Fruit fly (Drosophila melanogaster) whole organism: ENCODE measurements around the gene Btnd.
A peak's percentile ranks its signal among the peaks of the same experiment; 100 is the strongest.

Experiments used
- CG8478 ChIP-seq: fragments of >200 bp; optimal IDR thresholded peaks from 2 replicates; lab custom pipeline; 2018; ENCODE audit warnings: inconsistent platforms
- Dll ChIP-seq: fragments of >200 bp; optimal IDR thresholded peaks from 2 replicates; lab custom pipeline; 2017
- EcR ChIP-seq, 2 experiments: fragments of >200 bp; optimal IDR thresholded peaks; 2 replicates each; lab custom pipeline; 2017; ENCODE audit warnings: missing biosample characterization in 2 of 2, missing genetic modification characterization in 2 of 2, missing genetic modification reagents in 2 of 2
- pan ChIP-seq: fragments of >200 bp; optimal IDR thresholded peaks from 2 replicates; lab custom pipeline; 2017
- psq ChIP-seq: fragments of >200 bp; optimal IDR thresholded peaks from 2 replicates; lab custom pipeline; 2017
- usp ChIP-seq: fragments of >200 bp; optimal IDR thresholded peaks from 2 replicates; lab custom pipeline; 2017; ENCODE audit warnings: missing biosample characterization, missing genetic modification characterization, mixed read lengths

Gene Btnd

DNA sequence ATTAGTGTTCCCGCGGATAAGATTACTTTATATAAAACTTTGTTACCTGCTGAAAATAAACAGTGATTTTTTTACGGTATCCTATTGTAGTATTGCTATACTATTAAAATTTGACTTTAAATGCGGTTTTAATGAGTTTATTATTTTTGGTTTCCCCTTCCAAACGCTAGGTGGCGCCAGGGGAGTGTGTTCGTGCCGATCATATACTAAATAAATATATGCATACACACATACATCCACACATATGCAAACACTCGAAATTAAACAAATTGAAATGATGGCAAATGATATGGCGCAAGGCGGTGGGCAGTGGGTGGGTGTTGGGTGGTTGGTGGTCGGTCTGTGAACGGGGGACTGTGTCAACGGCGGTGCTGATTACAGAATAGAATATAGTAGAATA lies 34.6 kb upstream of the Btnd start:
- no peak for TF ChIP-seq usp (GFP tag; lab: Kevin White, UChicago)
- TF ChIP-seq psq = no peak
- TF ChIP-seq pan (lab: Kevin White, UChicago) = no peak
- TF ChIP-seq CG8478 (lab: Kevin White, UChicago) = no peak
- no peak for TF ChIP-seq Dll (lab: Kevin White, UChicago)
- no peak for TF ChIP-seq EcR (GFP tag; optimal IDR thresholded peaks at IDR 0.05; lab: Kevin White, UChicago)

DNA sequence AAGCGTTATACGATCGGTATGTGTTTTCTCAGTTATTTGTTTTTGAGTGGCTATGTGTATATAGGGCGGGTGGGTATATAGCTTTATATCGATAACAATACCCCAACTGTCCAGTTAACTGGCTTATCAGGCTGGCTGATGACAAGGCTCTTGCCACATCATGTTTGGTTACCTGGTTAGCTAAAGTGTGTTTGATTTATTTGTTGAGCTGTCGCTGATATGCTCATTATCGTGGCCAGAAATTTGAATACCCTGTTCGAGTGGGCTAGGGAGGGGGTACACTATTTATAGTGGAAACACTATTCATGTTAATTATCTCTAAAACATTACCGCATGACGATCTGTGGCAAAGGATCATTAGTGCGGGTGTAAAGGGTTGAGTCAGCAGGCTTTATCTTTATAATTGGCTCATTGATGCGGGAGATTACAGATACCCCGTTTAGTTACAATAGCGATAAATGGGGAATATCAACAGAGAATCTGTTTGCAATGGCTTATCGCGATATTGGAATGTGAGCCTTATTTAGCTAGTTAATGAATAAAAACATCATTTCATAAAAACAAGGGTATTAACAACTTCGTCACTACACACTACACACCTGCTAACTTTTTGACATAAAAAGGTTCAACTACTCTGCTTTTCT lies 33.9 kb upstream of the Btnd start:
- TF ChIP-seq Dll (lab: Kevin White, UChicago) = no peak
- TF ChIP-seq psq = no peak
- no peak for TF ChIP-seq usp (GFP tag; lab: Kevin White, UChicago)
- TF ChIP-seq pan (lab: Kevin White, UChicago) = no peak

DNA sequence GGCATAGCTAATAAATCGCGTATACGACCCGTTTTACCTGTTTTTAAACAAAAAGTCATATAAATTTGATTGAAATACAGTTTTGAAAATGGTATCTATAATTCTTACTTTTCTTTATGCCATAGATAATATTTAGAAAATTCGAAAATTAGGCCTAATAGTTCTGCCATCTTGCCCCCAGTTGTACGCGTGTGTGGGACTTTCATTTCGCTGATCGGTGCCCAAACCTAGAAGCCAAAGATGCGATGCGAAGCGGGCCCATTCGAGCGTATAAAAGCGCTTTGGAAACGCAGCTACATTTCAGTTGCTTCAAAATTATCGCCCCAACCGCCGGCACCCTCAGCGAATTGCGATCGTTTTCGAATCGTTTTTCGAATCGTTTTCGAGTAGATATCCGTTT lies 17.9 kb upstream of the Btnd start, which contains the start of gene CG14445:
Gene CG14445, plus strand, starts transcription at position 301 of the 400 bp plus-strand sequence.
- TF ChIP-seq psq (no peak), Dll (lab: Kevin White, UChicago) (no peak)

DNA sequence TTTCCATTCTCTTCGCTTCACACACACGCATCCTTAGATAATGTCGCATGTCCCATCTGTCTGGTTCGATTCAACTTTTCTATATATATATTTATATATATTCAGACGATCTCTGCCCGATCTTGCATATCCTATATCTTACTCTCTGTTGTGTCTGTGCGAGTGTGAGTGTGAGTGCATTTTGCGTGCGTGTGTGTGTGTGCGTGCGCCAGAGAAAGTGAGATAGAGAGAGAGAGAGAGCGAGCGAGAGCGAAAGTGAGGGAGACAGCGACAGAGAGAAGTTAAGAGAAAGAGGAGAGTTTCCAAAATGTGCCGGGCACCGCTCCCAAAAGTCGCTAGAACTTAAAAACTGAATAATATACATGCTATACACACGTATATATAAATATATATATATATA lies 12.6 kb upstream of the Btnd start:
- TF ChIP-seq psq = no peak
- TF ChIP-seq usp (GFP tag; lab: Kevin White, UChicago) = no peak
- TF ChIP-seq pan (lab: Kevin White, UChicago) = no peak
- no peak for TF ChIP-seq Dll (lab: Kevin White, UChicago)
- TF ChIP-seq CG8478 (lab: Kevin White, UChicago) = no peak
- TF ChIP-seq EcR (GFP tag; optimal IDR thresholded peaks at IDR 0.05; lab: Kevin White, UChicago) = no peak

DNA sequence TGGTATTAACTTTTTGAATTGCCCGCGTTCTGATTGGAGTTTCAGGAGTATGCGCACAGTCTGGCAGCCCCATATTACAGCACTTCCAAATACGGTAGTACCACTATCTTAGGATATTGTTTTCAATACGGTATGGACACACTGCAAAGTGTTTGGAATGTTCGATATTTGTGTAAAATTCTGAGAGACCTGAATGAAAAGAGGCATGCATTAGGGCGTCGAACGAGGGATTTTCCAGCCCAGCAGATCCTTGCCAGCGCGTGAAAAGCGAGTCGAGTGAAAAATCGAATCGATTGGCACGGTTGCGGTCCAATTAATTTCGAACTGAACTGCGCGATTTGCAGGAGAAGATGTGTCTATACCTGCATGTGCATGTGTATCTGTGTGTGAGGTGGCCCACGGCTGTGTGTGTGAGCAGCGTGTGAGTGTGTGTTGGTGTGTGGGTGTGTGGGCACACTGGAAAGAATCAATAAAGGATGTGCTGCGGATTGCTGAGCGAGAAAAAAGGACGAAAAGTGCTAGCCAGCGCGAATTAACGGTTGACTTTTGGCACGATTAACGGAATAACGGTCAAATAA lies 6.4 kb upstream of the Btnd start, which contains the start of gene dtn:
Gene dtn, plus strand, starts transcription at position 176 of the 578 bp plus-strand sequence.
- TF ChIP-seq CG8478 (lab: Kevin White, UChicago) (no peak), usp (GFP tag; lab: Kevin White, UChicago) (no peak)

DNA sequence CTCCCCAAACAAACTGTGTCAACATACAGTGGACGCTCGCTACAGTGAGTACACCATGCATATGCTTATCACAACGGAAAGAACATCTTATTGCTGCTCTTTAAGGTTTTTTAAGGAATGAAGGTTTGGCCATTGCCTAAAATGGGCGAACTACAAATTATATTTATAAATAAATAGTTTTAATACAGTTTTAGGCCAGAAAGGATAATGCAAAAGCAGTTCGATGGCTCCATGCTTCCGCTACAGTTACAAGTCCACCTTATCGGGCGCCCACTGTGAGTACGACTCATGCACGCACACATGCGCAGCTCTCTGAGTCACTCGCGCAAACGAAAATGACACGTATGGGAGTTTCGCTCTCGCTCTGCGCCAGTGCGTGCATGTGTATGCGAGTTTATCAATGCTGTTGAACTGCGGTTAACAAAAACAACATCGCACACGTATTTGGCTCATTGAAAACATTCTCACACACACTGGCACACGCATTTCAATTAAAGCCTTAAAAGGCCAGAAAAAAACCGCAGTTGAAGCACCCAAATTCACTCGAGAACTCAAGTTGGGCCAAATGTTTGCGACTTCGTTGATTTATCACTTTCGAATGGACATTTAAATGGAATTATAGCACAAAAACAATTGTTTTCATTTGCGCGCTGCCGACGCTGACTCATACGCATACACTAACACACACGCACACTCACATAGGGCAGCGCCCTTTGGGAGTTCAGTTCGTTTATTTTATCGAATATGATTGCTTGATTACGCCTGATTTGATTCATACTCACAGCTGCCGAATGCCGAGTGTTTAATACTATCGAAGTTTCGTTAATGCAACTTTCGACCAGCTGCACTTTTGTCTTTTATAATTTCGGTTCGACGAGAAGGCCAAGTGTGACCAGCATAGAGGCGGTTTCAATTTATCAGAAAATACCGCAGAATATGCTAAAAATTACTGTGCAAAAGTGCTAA lies 5.4 kb upstream of the Btnd start, which contains the start of gene sqh:
Gene sqh, minus strand, starts transcription at position 916 of the 966 bp plus-strand sequence.
- TF ChIP-seq EcR (GFP tag; optimal IDR thresholded peaks at IDR 0.05; lab: Kevin White, UChicago) (no peak), psq (no peak), pan (lab: Kevin White, UChicago) (peak; percentile 22), CG8478 (lab: Kevin White, UChicago) (no peak), usp (GFP tag; lab: Kevin White, UChicago) (no peak), Dll (lab: Kevin White, UChicago) (no peak)

DNA sequence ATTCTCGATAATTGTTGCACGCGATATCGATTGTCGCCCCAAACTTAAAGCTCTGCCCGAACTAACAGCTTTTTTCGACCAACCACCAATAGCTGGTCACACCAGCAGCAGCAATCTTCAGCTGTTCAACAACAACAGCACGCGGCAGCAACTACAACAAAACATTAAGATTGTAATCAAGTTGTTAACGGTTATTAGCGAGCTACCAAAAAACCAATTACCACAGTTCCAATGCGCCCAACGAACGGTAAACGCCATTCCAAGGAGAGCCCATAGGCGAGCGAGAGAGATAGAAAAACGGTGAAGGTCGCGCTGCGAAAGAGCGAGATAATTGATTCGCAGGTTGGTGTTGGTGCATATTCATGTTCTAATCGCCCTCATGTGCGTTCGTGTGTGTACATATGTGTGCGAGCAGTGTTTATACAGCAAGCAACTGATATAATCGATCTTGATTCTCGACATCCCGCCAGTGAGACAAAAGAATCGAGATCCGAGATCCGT lies 768 bp upstream of the Btnd start, which contains the start of gene Efr:
Gene Efr, plus strand, starts transcription at position 113 of the 501 bp plus-strand sequence.
- TF ChIP-seq pan (lab: Kevin White, UChicago) (no peak), psq (no peak), usp (GFP tag; lab: Kevin White, UChicago) (no peak), CG8478 (lab: Kevin White, UChicago) (no peak), EcR (GFP tag; optimal IDR thresholded peaks at IDR 0.05; lab: Kevin White, UChicago) (no peak), Dll (lab: Kevin White, UChicago) (no peak)

DNA sequence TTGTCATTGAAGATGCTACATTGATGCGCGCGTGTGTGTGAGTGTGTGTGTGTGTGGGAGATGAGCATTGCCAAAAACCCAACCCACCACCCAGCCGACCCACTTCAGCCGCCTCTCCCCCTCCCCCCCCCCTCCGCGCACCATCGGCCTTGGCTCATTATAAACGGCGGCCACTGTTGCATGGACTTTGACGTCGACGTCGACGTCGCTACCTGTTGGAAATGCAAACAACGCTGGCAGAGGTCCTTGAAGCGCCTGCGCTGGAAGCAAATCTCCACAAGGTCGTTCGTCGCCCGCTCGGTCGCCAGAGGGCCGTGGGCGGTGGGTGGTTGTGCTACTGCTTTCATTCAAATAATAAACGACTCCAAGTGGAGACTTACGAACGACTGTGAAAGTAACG lies 2.5 kb downstream of the Btnd start:
- TF ChIP-seq Dll (lab: Kevin White, UChicago) = no peak
- no peak for TF ChIP-seq CG8478 (lab: Kevin White, UChicago)
- TF ChIP-seq usp (GFP tag; lab: Kevin White, UChicago) = no peak

DNA sequence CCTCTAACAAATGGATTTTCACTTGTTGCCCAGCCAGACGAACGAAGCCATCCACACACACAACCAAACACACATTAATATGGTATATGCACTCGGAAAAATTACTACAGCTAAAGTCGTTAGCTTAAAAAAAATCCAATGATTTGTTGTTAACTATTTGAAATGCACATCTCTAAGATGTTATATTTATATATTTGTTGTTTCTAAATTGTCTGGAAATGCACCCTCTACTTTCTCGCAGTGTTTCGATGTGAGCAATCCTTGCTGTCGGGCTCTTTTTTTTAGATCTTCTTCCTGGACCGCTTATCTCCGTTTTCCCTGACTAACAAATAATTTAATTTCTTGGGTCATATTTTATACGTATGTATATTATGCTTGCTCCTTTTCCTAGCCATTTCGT lies 14.0 kb downstream of the Btnd start:
- TF ChIP-seq pan (lab: Kevin White, UChicago) (no peak), CG8478 (lab: Kevin White, UChicago) (no peak), EcR (GFP tag; optimal IDR thresholded peaks at IDR 0.05; lab: Kevin White, UChicago) (no peak), usp (GFP tag; lab: Kevin White, UChicago) (no peak), Dll (lab: Kevin White, UChicago) (no peak), psq (no peak)

DNA sequence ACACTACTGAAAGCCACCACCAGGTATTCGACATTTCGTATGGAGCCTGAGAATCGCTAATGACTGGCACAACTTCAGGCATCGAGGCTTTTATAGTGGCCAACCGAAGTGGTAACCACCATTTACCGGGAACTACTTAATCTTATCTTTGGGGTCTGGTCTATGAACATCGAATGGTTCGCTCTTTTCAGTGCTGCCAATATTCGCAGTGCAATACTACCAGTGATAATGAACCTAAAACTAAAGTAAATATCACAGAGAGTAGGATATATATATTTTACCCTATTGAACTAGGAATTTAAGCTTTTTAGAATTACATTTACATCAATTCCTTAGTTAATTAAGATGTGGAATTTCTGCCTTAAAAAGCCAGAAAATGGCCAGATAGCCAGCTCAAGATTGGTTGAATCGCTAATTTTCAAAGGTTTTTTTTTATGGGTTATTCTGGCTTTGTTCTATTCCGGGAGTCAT lies 16.6 kb downstream of the Btnd start, which contains the start of gene vanin-like:
Gene vanin-like, minus strand, starts transcription at position 51 of the 471 bp plus-strand sequence.
- TF ChIP-seq EcR (GFP tag; optimal IDR thresholded peaks at IDR 0.05; lab: Kevin White, UChicago) (no peak), Dll (lab: Kevin White, UChicago) (no peak), usp (GFP tag; lab: Kevin White, UChicago) (no peak), psq (no peak), pan (lab: Kevin White, UChicago) (no peak), CG8478 (lab: Kevin White, UChicago) (no peak)

DNA sequence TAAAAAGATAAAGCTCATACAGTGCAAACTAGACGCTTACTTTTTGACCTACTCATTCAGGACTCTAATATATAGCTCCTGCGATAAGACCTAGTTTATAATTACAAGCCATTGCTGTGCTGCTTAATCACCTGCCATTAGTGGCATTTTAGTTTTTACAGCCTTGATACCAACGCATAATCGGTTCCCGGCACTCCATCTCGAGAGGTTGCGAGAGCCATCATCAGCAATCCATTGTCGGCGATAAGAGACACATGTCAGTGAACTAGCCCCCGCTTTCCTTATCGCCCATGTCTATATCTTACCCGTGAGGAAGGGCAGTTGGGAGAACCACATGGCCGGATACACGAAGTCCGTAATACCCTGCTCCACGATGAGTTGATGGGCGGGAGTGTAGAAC lies 17.7 kb downstream of the Btnd start:
- TF ChIP-seq CG8478 (lab: Kevin White, UChicago) (no peak), Dll (lab: Kevin White, UChicago) (no peak)
